Worm (Caenorhabditis elegans): ENCODE measurements around the gene str-151.

str-151 gene

DNA sequence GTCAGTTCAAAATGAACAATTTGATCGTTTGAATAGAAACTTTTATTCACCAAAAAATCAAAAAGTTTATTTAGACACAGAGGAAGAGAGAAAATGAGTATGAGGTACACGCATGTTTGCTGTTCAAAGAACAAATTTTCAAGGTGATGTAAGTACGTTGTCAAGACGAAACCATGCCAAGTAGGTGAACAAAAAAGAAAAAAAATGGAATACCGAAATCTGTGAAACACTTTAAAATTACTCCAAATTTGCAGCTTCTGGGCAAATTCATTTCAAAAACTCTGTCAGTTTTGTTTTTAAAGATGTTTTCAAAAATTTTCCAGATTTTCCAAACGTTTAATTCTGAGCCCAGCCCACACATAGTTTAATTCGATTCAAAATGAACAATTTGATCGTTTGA, 4.4 kb downstream of the str-151 start, which contains the start of gene nhr-271:
Gene nhr-271 (minus strand): TSS at position 101 of the 400 bp plus-strand sequence.
- TF ChIP-seq snpc-4 (GFP tag; optimal IDR thresholded peaks at IDR 0.05) (no peak), snpc-4 (tag; optimal IDR thresholded peaks at IDR 0.05) (no peak), sea-2 (GFP tag; IDR thresholded peaks at IDR 0.05) (no peak), nfya-1 (tag; optimal IDR thresholded peaks at IDR 0.05; ENCODE audit: borderline replicate concordance, insufficient read depth) (no peak), ztf-18 (tag; optimal IDR thresholded peaks at IDR 0.05) (no peak), mes-4 (tag; optimal IDR thresholded peaks at IDR 0.05) (no peak), die-1 (tag; optimal IDR thresholded peaks at IDR 0.05) (no peak), zfh-2 (GFP tag; conservative IDR thresholded peaks at IDR 0.05) (no peak), ama-1 (optimal IDR thresholded peaks at IDR 0.05) (no peak), ama-1 (GFP tag; optimal IDR thresholded peaks at IDR 0.05) (no peak), bed-1 (GFP tag; IDR thresholded peaks at IDR 0.05) (no peak), repo-1 (tag; optimal IDR thresholded peaks at IDR 0.05) (no peak), ceh-40 (GFP tag; IDR thresholded peaks at IDR 0.05) (no peak), ceh-100 (GFP tag; IDR thresholded peaks at IDR 0.05) (no peak), unc-130 (GFP tag; optimal IDR thresholded peaks at IDR 0.05) (no peak), nfya-2 (GFP tag; IDR thresholded peaks at IDR 0.05) (no peak)

DNA sequence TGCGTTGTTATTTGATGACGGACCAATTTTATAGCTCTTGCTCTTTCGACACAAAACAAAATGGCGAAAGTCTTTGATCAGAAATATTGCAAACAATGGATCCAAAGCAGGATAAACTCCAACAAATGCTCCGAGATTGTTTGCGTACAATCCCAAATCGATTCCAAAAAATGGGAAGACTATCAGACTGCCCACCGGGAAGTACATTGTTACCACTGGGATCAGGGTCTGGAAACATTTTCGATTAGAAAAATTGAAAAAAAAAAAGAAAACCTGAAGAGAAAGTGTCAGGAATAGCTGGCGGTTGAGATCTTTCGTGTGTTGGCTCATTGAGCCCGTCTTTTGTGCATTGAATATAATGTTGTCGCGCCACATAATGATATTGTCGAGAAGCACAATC, 5.1 kb downstream of the str-151 start:
- TF ChIP-seq sdz-38 (tag; optimal IDR thresholded peaks at IDR 0.05) (no peak), lin-35 (GFP tag; optimal IDR thresholded peaks at IDR 0.05) (no peak), F37B4.10 (GFP tag; IDR thresholded peaks at IDR 0.05) (no peak), tbx-9 (tag; optimal IDR thresholded peaks at IDR 0.05; ENCODE audit: borderline replicate concordance) (no peak), pbrm-1 (GFP tag; IDR thresholded peaks at IDR 0.05) (no peak), B0019.2 (GFP tag; conservative IDR thresholded peaks at IDR 0.05) (no peak), efl-1 (GFP tag; optimal IDR thresholded peaks at IDR 0.05) (no peak), ceh-79 (tag; optimal IDR thresholded peaks at IDR 0.05) (no peak)

DNA sequence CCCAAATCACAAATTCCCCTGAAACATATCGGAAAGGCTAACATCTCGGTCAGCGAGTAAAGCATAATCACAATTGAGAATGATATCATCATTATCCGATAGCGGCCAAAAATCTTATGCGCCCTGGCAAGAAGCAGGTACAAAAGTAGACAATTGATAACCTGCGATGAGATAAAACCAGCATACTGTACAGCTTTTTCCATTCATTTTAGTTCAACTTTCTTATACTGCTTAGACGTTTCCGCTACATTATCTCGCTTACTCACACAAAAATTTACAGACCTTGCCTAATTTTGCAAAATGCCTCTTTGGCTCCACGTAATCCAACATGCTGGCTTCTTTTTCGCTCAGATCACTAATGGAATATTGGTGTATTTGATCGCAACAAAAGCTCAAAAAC, 7.0 kb downstream of the str-151 start, which contains the start of gene str-150:
Gene str-150 (plus strand): TSS at position 301 of the 400 bp plus-strand sequence.
- TF ChIP-seq F10E7.11 (tag; optimal IDR thresholded peaks at IDR 0.05) (no peak), nfya-1 (tag; optimal IDR thresholded peaks at IDR 0.05; ENCODE audit: borderline replicate concordance, insufficient read depth) (no peak), akir-1 (GFP tag; optimal IDR thresholded peaks at IDR 0.05) (no peak), lag-1 (GFP tag; IDR thresholded peaks at IDR 0.05) (no peak), madf-3 (GFP tag; IDR thresholded peaks at IDR 0.05) (no peak), hmg-1.2 (GFP tag; IDR thresholded peaks at IDR 0.05) (no peak), efl-1 (GFP tag; optimal IDR thresholded peaks at IDR 0.05) (no peak), B0019.2 (GFP tag; conservative IDR thresholded peaks at IDR 0.05) (no peak), pbrm-1 (GFP tag; IDR thresholded peaks at IDR 0.05) (no peak), madf-6 (GFP tag; IDR thresholded peaks at IDR 0.05) (no peak), die-1 (tag; optimal IDR thresholded peaks at IDR 0.05) (no peak), fkh-3 (tag; optimal IDR thresholded peaks at IDR 0.05) (no peak), ztf-26 (tag; optimal IDR thresholded peaks at IDR 0.05) (no peak), sea-2 (GFP tag; IDR thresholded peaks at IDR 0.05) (no peak), nhr-179 (tag; optimal IDR thresholded peaks at IDR 0.05) (no peak), F23B12.7 (tag; optimal IDR thresholded peaks at IDR 0.05; ENCODE audit: insufficient read depth) (no peak), attf-3 (GFP tag; conservative IDR thresholded peaks at IDR 0.05) (no peak), ets-4 (GFP tag; optimal IDR thresholded peaks at IDR 0.05) (no peak), C06A6.2 (GFP tag; conservative IDR thresholded peaks at IDR 0.05) (no peak)
